Worm (Caenorhabditis elegans) whole organism, L2 larva: ENCODE results near the gene rep-1.

Experiments used
- C34F6.9 ChIP-seq: fragments of 150-350 bp; optimal IDR thresholded peaks from 2 replicates; lab custom pipeline; 2014; ENCODE audit warnings: missing biosample characterization, missing genetic modification characterization
- F13H6.1 ChIP-seq: sonication (generic microtip); optimal IDR thresholded peaks from 2 replicates; lab custom pipeline; 2016; ENCODE audit warnings: missing genetic modification characterization, missing compliant biosample characterization
- R02D3.7 ChIP-seq: fragments of 150-350 bp; optimal IDR thresholded peaks from 2 replicates; lab custom pipeline; 2014; ENCODE audit warnings: missing biosample characterization, missing genetic modification characterization
- Y55F3AM.14 ChIP-seq: fragments of 200-800 bp; sonication (Bioruptor generic); optimal IDR thresholded peaks from 2 replicates; lab custom pipeline; 2018; ENCODE audit warnings: mild to moderate bottlenecking, missing genetic modification characterization, missing compliant biosample characterization
- ZK546.5 ChIP-seq: sonication (generic microtip); optimal IDR thresholded peaks from 2 replicates; lab custom pipeline; 2017; ENCODE audit warnings: missing biosample characterization, missing genetic modification characterization
- aly-2 ChIP-seq: fragments of 150-350 bp; optimal IDR thresholded peaks from 2 replicates; lab custom pipeline; 2014; ENCODE audit warnings: missing biosample characterization, missing genetic modification characterization
- ama-1 ChIP-seq: fragments of 150-350 bp; optimal IDR thresholded peaks from 2 replicates; lab custom pipeline; 2018; ENCODE audit warnings: inconsistent platforms
- blmp-1 ChIP-seq: sonication (generic microtip); optimal IDR thresholded peaks from 2 replicates; lab custom pipeline; 2017; ENCODE audit warnings: missing genetic modification characterization, mild to moderate bottlenecking, missing compliant biosample characterization, antibody characterized with exemption, moderate library complexity; ENCODE audit not compliant: insufficient read depth
- ceh-16 ChIP-seq: fragments of 150-350 bp; optimal IDR thresholded peaks from 2 replicates; lab custom pipeline; 2014; ENCODE audit warnings: missing biosample characterization, missing genetic modification characterization
- ceh-82 ChIP-seq: fragments of 150-350 bp; optimal IDR thresholded peaks from 2 replicates; lab custom pipeline; 2014; ENCODE audit warnings: missing biosample characterization, missing genetic modification characterization
- crh-2 ChIP-seq: sonication (generic microtip); optimal IDR thresholded peaks from 2 replicates; lab custom pipeline; 2017; ENCODE audit warnings: missing biosample characterization, missing genetic modification characterization
- dmd-4 ChIP-seq: sonication (generic microtip); optimal IDR thresholded peaks from 2 replicates; lab custom pipeline; 2017; ENCODE audit warnings: missing biosample characterization, missing genetic modification characterization
- elt-1 ChIP-seq: fragments of 150-350 bp; optimal IDR thresholded peaks from 2 replicates; lab custom pipeline; 2014; ENCODE audit warnings: missing biosample characterization, missing genetic modification characterization
- fos-1 ChIP-seq: fragments of 150-350 bp; optimal IDR thresholded peaks from 2 replicates; lab custom pipeline; 2014; ENCODE audit warnings: missing biosample characterization, missing genetic modification characterization
- gmeb-1 ChIP-seq: fragments of 150-350 bp; optimal IDR thresholded peaks from 2 replicates; lab custom pipeline; 2014; ENCODE audit warnings: missing biosample characterization, missing genetic modification characterization
- lin-11 ChIP-seq: fragments of 150-350 bp; sonication (generic microtip); optimal IDR thresholded peaks from 2 replicates; lab custom pipeline; 2014; ENCODE audit warnings: missing biosample characterization, missing genetic modification characterization, inconsistent platforms, mixed read lengths
- lin-13 ChIP-seq: fragments of 150-350 bp; optimal IDR thresholded peaks from 2 replicates; lab custom pipeline; 2014; ENCODE audit warnings: missing biosample characterization, missing genetic modification reagents, missing genetic modification characterization
- lin-39 ChIP-seq: fragments of 150-350 bp; optimal IDR thresholded peaks from 2 replicates; lab custom pipeline; 2014; ENCODE audit warnings: missing biosample characterization, missing genetic modification reagents, missing genetic modification characterization
- lsy-2 ChIP-seq, 2 experiments: fragments of 150-350 bp in 1 of 2; sonication (generic microtip) in 1 of 2; optimal IDR thresholded peaks; 2 replicates each; lab custom pipeline; 2014 to 2017; ENCODE audit warnings: missing biosample characterization in 2 of 2, missing genetic modification characterization in 2 of 2
- mab-5 ChIP-seq: fragments of 150-350 bp; optimal IDR thresholded peaks from 2 replicates; lab custom pipeline; 2014; ENCODE audit warnings: missing biosample characterization, missing genetic modification characterization
- mbf-1 ChIP-seq: sonication (generic microtip); optimal IDR thresholded peaks from 2 replicates; lab custom pipeline; 2017; ENCODE audit warnings: missing biosample characterization, missing genetic modification characterization
- mdl-1 ChIP-seq, 2 experiments: fragments of 150-350 bp in 1 of 2; sonication (generic microtip) in 1 of 2; optimal IDR thresholded peaks; 2 replicates each; lab custom pipeline; 2017; ENCODE audit warnings: missing biosample characterization in 2 of 2, missing genetic modification characterization in 2 of 2
- nhr-11 ChIP-seq: fragments of 150-350 bp; optimal IDR thresholded peaks from 2 replicates; lab custom pipeline; 2014; ENCODE audit warnings: missing biosample characterization, missing genetic modification characterization
- nhr-21 ChIP-seq: fragments of 150-350 bp; optimal IDR thresholded peaks from 2 replicates; lab custom pipeline; 2014; ENCODE audit warnings: missing biosample characterization, missing genetic modification characterization
- nhr-23 ChIP-seq: fragments of 150-350 bp; optimal IDR thresholded peaks from 2 replicates; lab custom pipeline; 2014; ENCODE audit warnings: missing biosample characterization, missing genetic modification reagents, missing genetic modification characterization
- nhr-25 ChIP-seq: fragments of 150-350 bp; sonication (generic microtip); optimal IDR thresholded peaks from 3 replicates; lab custom pipeline; 2014; ENCODE audit warnings: missing biosample characterization, missing genetic modification characterization
- nhr-6 ChIP-seq: fragments of 150-350 bp; optimal IDR thresholded peaks from 2 replicates; lab custom pipeline; 2014; ENCODE audit warnings: missing biosample characterization, missing genetic modification characterization
- sem-4 ChIP-seq: fragments of 150-350 bp; optimal IDR thresholded peaks from 2 replicates; lab custom pipeline; 2014; ENCODE audit warnings: missing biosample characterization, missing genetic modification reagents, missing genetic modification characterization
- skn-1 ChIP-seq: sonication (generic microtip); optimal IDR thresholded peaks from 2 replicates; lab custom pipeline; 2017; ENCODE audit warnings: missing biosample characterization, missing genetic modification characterization
- sma-3 ChIP-seq: sonication (generic microtip); optimal IDR thresholded peaks from 2 replicates; lab custom pipeline; 2016; ENCODE audit warnings: missing genetic modification reagents, missing genetic modification characterization, missing compliant biosample characterization
- sma-9 ChIP-seq, 2 experiments: fragments of 150-350 bp in 1 of 2; sonication (generic microtip) in 1 of 2; optimal IDR thresholded peaks; 2 replicates each; lab custom pipeline; 2014 to 2016; ENCODE audit warnings: missing genetic modification characterization in 2 of 2, mild to moderate bottlenecking in 1 of 2, missing biosample characterization in 1 of 2, missing compliant biosample characterization in 1 of 2, missing genetic modification reagents in 1 of 2, moderate library complexity in 1 of 2
- snpc-4 ChIP-seq: fragments of 150-350 bp; optimal IDR thresholded peaks from 2 replicates; lab custom pipeline; 2014; ENCODE audit warnings: missing biosample characterization, missing genetic modification characterization
- unc-39 ChIP-seq: fragments of 150-350 bp; optimal IDR thresholded peaks from 2 replicates; lab custom pipeline; 2014; ENCODE audit warnings: missing biosample characterization, missing genetic modification characterization
- unc-55 ChIP-seq: fragments of 150-350 bp; sonication (generic microtip); optimal IDR thresholded peaks from 3 replicates; lab custom pipeline; 2014; ENCODE audit warnings: missing biosample characterization, missing genetic modification reagents, missing genetic modification characterization
- unc-62 ChIP-seq: fragments of 150-350 bp; optimal IDR thresholded peaks from 2 replicates; lab custom pipeline; 2014; ENCODE audit warnings: missing biosample characterization, missing genetic modification reagents, missing genetic modification characterization
- zag-1 ChIP-seq: fragments of 150-350 bp; optimal IDR thresholded peaks from 2 replicates; lab custom pipeline; 2014; ENCODE audit warnings: missing biosample characterization, missing genetic modification characterization
- ztf-11 ChIP-seq: sonication (generic microtip); optimal IDR thresholded peaks from 2 replicates; lab custom pipeline; 2017; ENCODE audit warnings: missing biosample characterization, missing genetic modification characterization
- ztf-4 ChIP-seq: fragments of 150-350 bp; optimal IDR thresholded peaks from 2 replicates; lab custom pipeline; 2014; ENCODE audit warnings: missing biosample characterization, missing genetic modification characterization

The rep-1 gene

DNA sequence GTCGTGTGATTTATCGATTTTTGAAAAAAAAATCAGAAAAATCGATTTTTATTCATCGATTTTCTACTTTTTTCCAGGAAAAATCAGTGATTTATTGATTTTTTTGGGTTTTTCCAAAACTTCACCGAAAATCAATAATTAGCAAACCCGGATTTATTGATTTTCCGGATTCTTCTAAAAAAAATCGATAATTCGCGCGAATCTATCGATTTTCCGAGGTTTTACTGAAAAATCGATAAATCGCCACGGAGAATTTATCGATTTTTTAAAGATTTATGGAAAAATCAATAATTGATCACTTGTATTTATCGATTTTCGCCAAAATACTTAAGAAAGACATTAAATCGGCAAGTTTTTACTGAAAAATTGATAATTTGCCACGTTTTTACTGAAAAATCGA, 13.4 kb downstream of the rep-1 start:
- TF ChIP-seq unc-39, result no peak
- no peak for TF ChIP-seq nhr-25 (tag; lab: Kevin White, UChicago)
- TF ChIP-seq sem-4, result no peak
- no peak for TF ChIP-seq mdl-1 (tag; optimal IDR thresholded peaks at IDR 0.05; lab: Kevin White, UChicago)
- no peak for TF ChIP-seq skn-1 (tag; lab: Kevin White, UChicago)
- TF ChIP-seq fos-1 (tag; lab: Kevin White, UChicago), result no peak
- no peak for TF ChIP-seq mab-5 (tag; lab: Kevin White, UChicago)
- no peak for TF ChIP-seq zag-1
- no peak for TF ChIP-seq dmd-4 (tag; lab: Kevin White, UChicago)
- TF ChIP-seq gmeb-1 (tag; lab: Kevin White, UChicago), result no peak
- no peak for TF ChIP-seq mbf-1
- no peak for TF ChIP-seq sma-9 (GFP tag; optimal IDR thresholded peaks at IDR 0.05; lab: Kevin White, UChicago)
- TF ChIP-seq sma-9 (tag; optimal IDR thresholded peaks at IDR 0.05; lab: Kevin White, UChicago), result no peak
- TF ChIP-seq unc-62 (GFP tag; lab: Kevin White, UChicago), result no peak
- no peak for TF ChIP-seq Y55F3AM.14 (GFP tag; lab: Kevin White, UChicago)
- TF ChIP-seq ceh-82, result no peak
- TF ChIP-seq ZK546.5, result no peak
- TF ChIP-seq snpc-4 (tag; lab: Kevin White, UChicago), result no peak
- TF ChIP-seq sma-3, result no peak
- no peak for TF ChIP-seq lin-39

DNA sequence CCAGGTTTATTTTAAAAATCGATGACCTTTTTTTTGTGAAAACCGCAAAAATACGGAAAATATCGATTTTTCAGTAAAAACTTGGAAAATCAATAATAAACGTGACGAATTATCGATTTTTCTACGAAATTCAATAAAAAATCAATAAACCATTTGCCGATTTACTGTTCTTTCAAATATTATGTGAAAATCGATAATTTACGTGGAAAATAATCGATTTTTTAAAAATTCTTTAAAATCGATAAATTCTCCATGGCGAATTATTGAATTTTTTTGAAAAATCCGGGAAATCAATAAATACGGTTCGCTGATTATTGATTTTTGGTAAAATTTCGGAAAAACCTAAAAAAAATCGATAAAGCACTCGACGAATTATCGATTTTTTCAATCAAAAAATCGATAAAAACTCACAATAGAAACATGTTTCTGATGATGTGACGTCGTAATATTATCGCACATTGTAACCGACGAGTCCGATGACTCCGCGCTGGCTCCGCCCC, 14.2 kb downstream of the rep-1 start:
- TF ChIP-seq ZK546.5 (no peak), ztf-4 (tag; lab: Kevin White, UChicago) (no peak), unc-62 (GFP tag; lab: Kevin White, UChicago) (no peak), snpc-4 (tag; lab: Kevin White, UChicago) (no peak), lin-13 (GFP tag; lab: Kevin White, UChicago) (no peak), blmp-1 (no peak), elt-1 (no peak), dmd-4 (tag; lab: Kevin White, UChicago) (no peak), mbf-1 (no peak), sma-9 (GFP tag; optimal IDR thresholded peaks at IDR 0.05; lab: Kevin White, UChicago) (no peak), sma-9 (tag; optimal IDR thresholded peaks at IDR 0.05; lab: Kevin White, UChicago) (no peak), fos-1 (tag; lab: Kevin White, UChicago) (no peak), ztf-11 (no peak), R02D3.7 (tag; lab: Kevin White, UChicago) (no peak), gmeb-1 (tag; lab: Kevin White, UChicago) (no peak), sem-4 (no peak), lin-11 (tag; lab: Kevin White, UChicago) (no peak), nhr-11 (no peak)
- TF ChIP-seq, all 48 proteins: peak for 0

DNA sequence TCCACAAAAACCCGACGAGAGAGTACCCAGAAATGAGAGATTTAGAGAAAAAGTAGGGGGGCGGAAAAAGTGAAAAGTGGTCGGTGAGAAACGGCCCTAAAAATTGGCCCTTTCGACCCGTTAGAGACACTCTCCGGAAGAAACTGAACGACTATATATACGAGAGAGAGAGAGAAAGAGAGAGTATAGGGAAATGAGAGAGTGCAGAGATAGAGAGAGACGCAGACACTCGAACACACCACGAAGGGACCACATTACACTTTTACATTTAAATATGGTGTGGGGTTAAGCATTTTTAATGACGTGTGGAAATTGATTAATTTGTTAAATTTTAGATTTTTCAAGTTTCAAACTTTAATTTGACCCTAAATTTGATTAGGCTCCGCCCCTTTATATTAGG, 21.6 kb downstream of the rep-1 start:
- no peak for TF ChIP-seq nhr-11
- peak; percentile 8 for TF ChIP-seq mab-5 (tag; lab: Kevin White, UChicago)
- TF ChIP-seq ama-1 (lab: Kevin White, UChicago), result no peak
- TF ChIP-seq lin-11 (tag; lab: Kevin White, UChicago), result no peak
- no peak for TF ChIP-seq zag-1
- peak in 1 of 2 experiments; percentile 72 for TF ChIP-seq lsy-2 (tag; optimal IDR thresholded peaks at IDR 0.05; lab: Kevin White, UChicago)
- TF ChIP-seq ceh-16 (tag; lab: Kevin White, UChicago), result no peak
- TF ChIP-seq lin-39, result no peak
- no peak for TF ChIP-seq nhr-23 (tag; lab: Kevin White, UChicago)
- TF ChIP-seq C34F6.9 (tag; lab: Kevin White, UChicago), result peak; percentile 47
- peak; percentile 39 for TF ChIP-seq crh-2
- no peak for TF ChIP-seq nhr-6 (tag; lab: Kevin White, UChicago)
- TF ChIP-seq lin-13 (GFP tag; lab: Kevin White, UChicago), result peak; percentile 49
- no peak for TF ChIP-seq nhr-21 (tag; lab: Kevin White, UChicago)
- no peak for TF ChIP-seq aly-2 (tag; lab: Kevin White, UChicago)
- TF ChIP-seq ztf-11, result no peak
- no peak for TF ChIP-seq fos-1 (tag; lab: Kevin White, UChicago)
- no peak for TF ChIP-seq nhr-25 (tag; lab: Kevin White, UChicago)
- no peak for TF ChIP-seq F13H6.1
- TF ChIP-seq sma-3, result no peak
- TF ChIP-seq unc-55 (GFP tag; lab: Kevin White, UChicago), result peak; percentile 32
- TF ChIP-seq Y55F3AM.14 (GFP tag; lab: Kevin White, UChicago), result no peak
